Worm (Caenorhabditis elegans) whole organism, L3 larva: ENCODE measurements around the gene daf-4.

Experiments used
- aly-2 ChIP-seq: fragments of 150-350 bp; optimal IDR thresholded peaks from 2 replicates; lab custom pipeline; 2014; ENCODE audit warnings: missing biosample characterization, missing genetic modification characterization
- ceh-16 ChIP-seq: sonication (generic microtip); optimal IDR thresholded peaks from 2 replicates; lab custom pipeline; 2017; ENCODE audit warnings: missing biosample characterization, missing genetic modification characterization
- ceh-28 ChIP-seq: fragments of 150-350 bp; optimal IDR thresholded peaks from 2 replicates; lab custom pipeline; 2014; ENCODE audit warnings: missing biosample characterization, missing genetic modification reagents, missing genetic modification characterization
- ceh-82 ChIP-seq: fragments of 150-350 bp; optimal IDR thresholded peaks from 2 replicates; lab custom pipeline; 2014; ENCODE audit warnings: missing biosample characterization, missing genetic modification characterization
- ceh-9 ChIP-seq: sonication (generic microtip); optimal IDR thresholded peaks from 2 replicates; lab custom pipeline; 2018; ENCODE audit warnings: missing biosample characterization, missing genetic modification characterization
- daf-12 ChIP-seq: fragments of 150-350 bp; optimal IDR thresholded peaks from 2 replicates; lab custom pipeline; 2014; ENCODE audit warnings: missing biosample characterization, missing genetic modification reagents, missing genetic modification characterization
- egl-5 ChIP-seq: fragments of 150-350 bp; optimal IDR thresholded peaks from 2 replicates; lab custom pipeline; 2017; ENCODE audit warnings: missing biosample characterization, missing genetic modification reagents, missing genetic modification characterization, inconsistent platforms
- elt-1 ChIP-seq: fragments of 150-350 bp; optimal IDR thresholded peaks from 2 replicates; lab custom pipeline; 2014; ENCODE audit warnings: missing biosample characterization, missing genetic modification characterization
- fkh-2 ChIP-seq: fragments of 150-350 bp; optimal IDR thresholded peaks from 2 replicates; lab custom pipeline; 2014; ENCODE audit warnings: missing biosample characterization, missing genetic modification reagents, missing genetic modification characterization
- fos-1 ChIP-seq: fragments of 150-350 bp; optimal IDR thresholded peaks from 2 replicates; lab custom pipeline; 2014; ENCODE audit warnings: missing biosample characterization, missing genetic modification characterization
- jun-1 ChIP-seq: fragments of 150-350 bp; optimal IDR thresholded peaks from 2 replicates; lab custom pipeline; 2014; ENCODE audit warnings: missing biosample characterization, missing genetic modification reagents, missing genetic modification characterization
- lsy-12 ChIP-seq: sonication (generic microtip); optimal IDR thresholded peaks from 2 replicates; lab custom pipeline; 2016; ENCODE audit warnings: mild to moderate bottlenecking, missing genetic modification characterization, missing compliant biosample characterization
- nfya-1 ChIP-seq: sonication (generic microtip); optimal IDR thresholded peaks from 2 replicates; lab custom pipeline; 2017; ENCODE audit warnings: missing genetic modification characterization, mild to moderate bottlenecking, missing compliant biosample characterization, antibody characterized with exemption, moderate library complexity; ENCODE audit not compliant: insufficient read depth
- nhr-11 ChIP-seq: fragments of 150-350 bp; optimal IDR thresholded peaks from 2 replicates; lab custom pipeline; 2014; ENCODE audit warnings: missing biosample characterization, missing genetic modification characterization
- nhr-23 ChIP-seq: fragments of 150-350 bp; optimal IDR thresholded peaks from 2 replicates; lab custom pipeline; 2014; ENCODE audit warnings: missing biosample characterization, missing genetic modification reagents, missing genetic modification characterization
- nhr-25 ChIP-seq: sonication (generic microtip); optimal IDR thresholded peaks from 2 replicates; lab custom pipeline; 2017; ENCODE audit warnings: missing biosample characterization, missing genetic modification characterization
- nhr-67 ChIP-seq: fragments of 150-350 bp; optimal IDR thresholded peaks from 2 replicates; lab custom pipeline; 2014; ENCODE audit warnings: missing biosample characterization, missing genetic modification characterization
- pha-4 ChIP-seq: fragments of 150-350 bp; optimal IDR thresholded peaks from 2 replicates; lab custom pipeline; 2014; ENCODE audit warnings: missing biosample characterization, missing genetic modification reagents, missing genetic modification characterization
- snpc-4 ChIP-seq: fragments of 150-350 bp; optimal IDR thresholded peaks from 2 replicates; lab custom pipeline; 2014; ENCODE audit warnings: missing biosample characterization, missing genetic modification characterization
- tbx-2 ChIP-seq: sonication (generic microtip); optimal IDR thresholded peaks from 2 replicates; lab custom pipeline; 2016; ENCODE audit warnings: mild to moderate bottlenecking, missing genetic modification characterization, missing compliant biosample characterization
- unc-39 ChIP-seq: sonication (generic microtip); optimal IDR thresholded peaks from 4 replicates; lab custom pipeline; 2017; ENCODE audit warnings: missing biosample characterization, missing genetic modification characterization
- ztf-4 ChIP-seq: fragments of 150-350 bp; optimal IDR thresholded peaks from 2 replicates; lab custom pipeline; 2014; ENCODE audit warnings: missing biosample characterization, missing genetic modification characterization

The daf-4 gene

DNA sequence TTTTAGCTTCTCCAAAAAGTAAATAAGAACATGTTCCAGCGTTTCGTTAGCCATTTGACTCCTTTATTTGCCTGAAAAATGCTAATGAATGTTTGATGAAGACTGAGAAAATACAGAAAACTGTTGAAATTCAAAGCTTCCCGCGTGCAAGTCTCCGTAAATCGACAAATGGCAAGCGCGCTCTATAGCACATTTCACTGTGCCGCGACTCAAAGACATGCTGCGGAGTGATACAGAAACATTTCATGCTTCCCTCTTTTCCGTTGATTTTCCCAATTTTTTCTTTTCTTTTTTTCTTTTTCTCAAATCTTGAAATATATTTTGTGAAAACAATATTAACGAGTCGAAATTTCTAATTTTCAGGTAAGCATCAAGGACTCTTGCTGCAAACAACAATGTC is 54.0 kb downstream of the daf-4 start, which contains the start of the genes ska-3 and rps-12 (continued):
- peak; percentile 92 for TF ChIP-seq ztf-4 (tag; lab: Kevin White, UChicago)
- TF ChIP-seq jun-1 (tag; lab: Kevin White, UChicago) = peak; percentile 98
- TF ChIP-seq ceh-82 = peak; percentile 95
- TF ChIP-seq ceh-9 (tag; lab: Kevin White, UChicago) = no peak
- TF ChIP-seq nhr-11 (tag; lab: Kevin White, UChicago) = peak; percentile 96
- TF ChIP-seq nhr-67 (tag; lab: Kevin White, UChicago) = peak; percentile 63
- TF ChIP-seq ceh-28 = peak; percentile 94
- peak; percentile 98 for TF ChIP-seq egl-5 (tag; lab: Kevin White, UChicago)
- peak; percentile 54 for TF ChIP-seq fkh-2 (tag; lab: Kevin White, UChicago)
- peak; percentile 99 for TF ChIP-seq nfya-1 (tag; lab: Kevin White, UChicago)
- peak; percentile 100 for TF ChIP-seq pha-4
- peak; percentile 94 for TF ChIP-seq snpc-4 (tag; lab: Kevin White, UChicago)
- TF ChIP-seq nhr-23 (tag; lab: Kevin White, UChicago) = peak; percentile 100
- peak; percentile 99 for TF ChIP-seq lsy-12
- peak; percentile 93 for TF ChIP-seq elt-1
- no peak for TF ChIP-seq unc-39
- no peak for TF ChIP-seq aly-2 (tag; lab: Kevin White, UChicago)
- TF ChIP-seq ceh-16 (tag; lab: Kevin White, UChicago) = no peak

DNA sequence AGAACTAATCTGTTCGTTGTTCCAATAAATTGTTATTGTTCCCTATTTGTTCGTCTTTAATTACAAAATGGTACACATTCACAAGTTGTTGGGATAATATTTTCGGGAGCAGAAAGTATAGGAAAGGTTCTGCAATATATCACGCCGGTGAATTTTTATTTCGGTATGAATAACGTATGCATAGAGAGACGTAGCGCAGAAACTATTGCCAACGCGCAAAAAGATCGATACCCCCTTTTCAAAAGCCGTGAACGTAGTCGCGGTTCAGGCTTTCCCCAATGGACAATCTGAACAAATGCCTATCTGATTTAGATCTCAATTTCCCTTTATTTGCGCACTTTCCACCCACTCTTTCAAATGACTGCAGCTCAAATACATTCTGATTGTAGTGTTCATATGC is 55.2 kb downstream of the daf-4 start, which contains the start of gene pst-2:
TSS of gene pst-2 (plus strand) at position 293 of the 400 bp plus-strand sequence.
- TF ChIP-seq snpc-4 (tag; lab: Kevin White, UChicago) = no peak
- no peak for TF ChIP-seq tbx-2 (tag; lab: Kevin White, UChicago)
- TF ChIP-seq daf-12 = no peak
- peak; percentile 13 for TF ChIP-seq nhr-25
- no peak for TF ChIP-seq lsy-12
- no peak for TF ChIP-seq nfya-1 (tag; lab: Kevin White, UChicago)
- TF ChIP-seq fos-1 (tag; lab: Kevin White, UChicago) = no peak
- TF ChIP-seq ztf-4 (tag; lab: Kevin White, UChicago) = no peak
